Worm (Caenorhabditis elegans): ENCODE measurements around the gene C11E4.7.

Gene C11E4.7

DNA sequence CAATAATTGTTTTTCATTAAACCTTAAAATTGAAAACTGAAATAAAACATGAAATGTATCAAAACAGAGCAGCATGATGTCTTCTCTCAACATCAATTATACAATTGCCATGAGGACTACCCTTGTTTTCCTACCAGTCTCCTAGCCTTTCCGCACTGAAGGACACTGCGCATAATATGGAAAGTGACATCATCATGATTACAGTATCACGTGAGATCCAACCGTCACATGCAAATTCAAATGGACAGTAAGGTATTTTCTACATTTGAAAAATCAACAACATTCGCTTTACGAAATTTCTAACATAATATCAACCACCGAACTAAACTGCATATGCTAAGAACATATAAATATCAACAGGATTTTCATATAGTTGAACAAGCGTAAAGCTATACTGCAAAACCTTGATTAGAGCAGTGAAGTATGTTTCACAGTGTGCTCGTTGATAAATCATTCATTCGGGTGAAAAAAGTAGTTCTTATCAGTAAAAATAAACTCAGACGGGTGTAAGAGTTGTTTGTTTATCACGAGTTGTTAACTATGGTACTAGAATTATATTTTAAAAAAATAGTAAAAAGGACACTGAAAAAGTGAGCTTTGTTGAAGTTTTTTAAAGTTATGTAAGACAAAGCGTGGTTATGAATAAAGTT, 21.9 kb downstream of the C11E4.7 start (continued):
- TF ChIP-seq nhr-42 (GFP tag; IDR thresholded peaks at IDR 0.05) = 0 out of 2 replicates have a peak, but pooled peaks have one; percentile 29

DNA sequence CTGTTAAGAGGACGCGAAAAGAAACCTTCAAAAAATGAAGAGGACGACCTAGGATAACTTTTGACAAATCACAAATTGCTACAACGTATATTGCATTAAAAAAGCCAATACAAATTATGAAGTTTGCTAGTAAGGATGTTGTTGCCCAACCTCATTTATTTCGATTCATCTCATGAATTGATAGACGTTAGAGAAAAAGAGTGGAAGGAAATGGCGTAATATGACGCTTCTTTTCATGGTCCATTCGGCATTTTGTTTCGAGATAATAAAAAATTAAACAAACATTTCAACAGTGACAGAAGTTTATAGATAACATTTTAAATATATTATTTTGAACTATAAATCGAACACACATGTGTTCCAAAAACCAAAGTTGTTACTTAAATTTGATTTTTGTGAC, 23.9 kb downstream of the C11E4.7 start:
- TF ChIP-seq rbr-2 (tag; optimal IDR thresholded peaks at IDR 0.05) = no peak
- peak in 1 of 2 experiments; percentile 0 for TF ChIP-seq lsy-2 (tag; optimal IDR thresholded peaks at IDR 0.05)

DNA sequence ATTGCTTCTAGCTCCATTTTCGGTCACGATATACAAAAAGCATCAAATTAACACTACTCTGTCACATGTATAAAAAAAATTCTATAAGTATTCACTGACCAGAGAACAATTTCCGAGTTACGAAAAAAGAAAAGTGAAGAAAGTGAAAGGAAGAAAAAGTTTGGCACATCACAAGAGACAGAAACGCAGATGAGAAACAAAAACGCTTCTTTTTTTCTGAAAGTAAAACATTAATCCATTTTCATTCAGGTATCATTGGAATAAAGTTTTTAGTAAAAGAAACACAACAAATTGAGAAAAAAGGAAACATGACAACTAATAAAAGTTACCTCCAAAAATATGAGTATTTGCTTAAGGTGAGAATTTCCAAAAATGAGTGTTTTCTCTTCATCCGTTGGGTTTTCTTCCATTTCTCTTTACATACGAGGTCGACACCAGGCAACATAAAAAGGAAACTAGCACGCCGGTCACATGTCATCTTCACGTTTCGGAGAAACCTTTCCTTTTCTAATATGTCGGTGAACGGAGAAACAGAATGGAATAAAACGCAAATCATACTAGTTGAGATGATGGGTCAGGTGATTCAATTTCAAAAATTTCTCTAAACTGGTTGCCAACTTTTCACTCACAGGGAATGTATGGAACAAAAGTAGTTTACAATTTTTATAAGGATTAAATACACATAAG, 25.9 kb downstream of the C11E4.7 start:
- TF ChIP-seq zip-2 (tag; optimal IDR thresholded peaks at IDR 0.05) = no peak
- TF ChIP-seq hlh-30 (tag; optimal IDR thresholded peaks at IDR 0.05; ENCODE audit: insufficient read depth) = peak; percentile 75
- TF ChIP-seq mdl-1 (tag; optimal IDR thresholded peaks at IDR 0.05) = peak in 1 of 2 experiments; percentile 54
- no peak for TF ChIP-seq lim-7 (GFP tag; IDR thresholded peaks at IDR 0.05)
- TF ChIP-seq duxl-1 (tag; optimal IDR thresholded peaks at IDR 0.05; ENCODE audit: poor library complexity) = no peak
- TF ChIP-seq unc-62 (GFP tag; optimal IDR thresholded peaks at IDR 0.05 in 1 of 2) = peak in 1 of 2 experiments; percentile 94
- TF ChIP-seq unc-62 (tag; optimal IDR thresholded peaks at IDR 0.05) = no peak
- peak; percentile 43 for TF ChIP-seq nhr-25 (tag; optimal IDR thresholded peaks at IDR 0.05; ENCODE audit: borderline replicate concordance, insufficient read depth)
- peak; percentile 40 for TF ChIP-seq nhr-28 (tag; optimal IDR thresholded peaks at IDR 0.05)
- no peak for TF ChIP-seq Y75B8A.6 (GFP tag; IDR thresholded peaks at IDR 0.05)
- TF ChIP-seq aha-1 (tag) = peak; percentile 89
- peak; percentile 17 for TF ChIP-seq mep-1 (tag; optimal IDR thresholded peaks at IDR 0.05)

DNA sequence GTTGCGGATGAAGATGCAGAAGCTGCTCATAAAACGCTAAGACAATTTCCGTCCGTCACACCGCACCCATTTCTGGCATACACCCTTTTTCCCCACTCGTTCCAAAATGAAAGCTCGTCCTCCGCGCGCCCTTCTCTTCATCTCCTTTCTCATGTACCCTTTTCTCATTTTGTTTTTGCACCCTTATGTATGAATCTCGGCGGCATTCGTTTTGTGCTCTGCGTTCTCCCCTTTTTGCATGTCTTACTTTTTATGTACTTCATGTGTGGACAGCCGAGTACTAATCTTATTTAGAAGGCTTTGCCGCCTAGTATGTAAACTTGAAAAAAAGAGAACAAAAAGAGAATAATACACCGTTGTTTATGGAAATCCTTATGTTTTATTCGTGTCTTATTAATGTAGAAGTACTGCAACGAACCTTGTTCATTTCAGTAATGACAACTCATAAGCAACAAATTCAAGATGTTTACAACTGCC, 31.1 kb downstream of the C11E4.7 start, which contains the start of gene F34H10.4:
F34H10.4 (plus strand) TSS at position 427 of the 477 bp plus-strand sequence.
- TF ChIP-seq unc-62 (GFP tag; optimal IDR thresholded peaks at IDR 0.05 in 1 of 2) (peak in 1 of 2 experiments; percentile 67), unc-62 (tag; optimal IDR thresholded peaks at IDR 0.05) (no peak), fkh-10 (GFP tag; optimal IDR thresholded peaks at IDR 0.05) (peak; percentile 85), mxl-2 (GFP tag; conservative IDR thresholded peaks at IDR 0.05) (no peak), ces-1 (GFP tag; optimal IDR thresholded peaks at IDR 0.05) (no peak), dmd-6 (GFP tag; IDR thresholded peaks at IDR 0.05) (no peak)

DNA sequence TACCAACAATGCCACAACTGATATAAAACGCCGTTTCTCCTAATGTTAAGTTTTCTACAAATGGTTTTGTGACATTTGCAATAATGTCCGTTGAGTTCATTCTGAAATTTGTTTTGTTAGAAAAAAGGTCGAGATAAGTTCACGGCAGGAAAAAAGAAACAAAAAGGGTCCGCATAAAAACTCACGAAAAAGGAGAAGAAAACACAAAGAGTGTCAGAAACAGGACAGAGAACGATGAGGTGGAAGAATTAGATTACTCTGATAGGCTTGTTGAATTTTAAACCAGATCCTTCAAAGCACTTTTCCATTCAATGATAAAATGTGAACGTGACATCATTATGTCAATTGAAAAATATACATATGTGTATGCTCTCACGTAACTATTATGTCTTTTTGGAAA, 36.0 kb downstream of the C11E4.7 start, which contains the start of gene aex-2:
aex-2 (minus strand) TSS at position 101 of the 400 bp plus-strand sequence.
- no peak for TF ChIP-seq ceh-82 (tag; optimal IDR thresholded peaks at IDR 0.05)
- TF ChIP-seq F26F4.8 (GFP tag; conservative IDR thresholded peaks at IDR 0.05) = no peak
- peak in 1 of 2 experiments; percentile 48 for TF ChIP-seq unc-62 (GFP tag; optimal IDR thresholded peaks at IDR 0.05 in 1 of 2)
- TF ChIP-seq unc-62 (tag; optimal IDR thresholded peaks at IDR 0.05) = no peak

DNA sequence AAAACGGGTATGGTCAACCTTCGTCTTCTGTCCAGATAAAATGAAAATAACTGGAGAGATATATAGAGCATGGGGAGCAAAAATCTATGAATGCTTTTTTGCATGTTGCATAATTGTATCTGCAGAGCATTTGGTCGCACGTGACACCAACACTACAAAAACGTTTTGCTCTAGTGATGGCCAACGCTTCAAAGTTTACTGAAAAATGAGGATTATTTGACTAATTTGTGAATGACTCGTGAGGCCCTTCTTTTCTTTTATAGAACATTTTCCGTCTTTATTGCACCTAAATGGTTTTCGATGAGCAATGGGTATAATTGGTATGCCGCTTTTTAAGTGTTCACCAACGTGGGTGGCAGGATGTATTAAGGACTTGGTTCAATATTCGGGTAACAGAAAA, 36.5 kb downstream of the C11E4.7 start:
- no peak for TF ChIP-seq dpl-1 (GFP tag; optimal IDR thresholded peaks at IDR 0.05)

DNA sequence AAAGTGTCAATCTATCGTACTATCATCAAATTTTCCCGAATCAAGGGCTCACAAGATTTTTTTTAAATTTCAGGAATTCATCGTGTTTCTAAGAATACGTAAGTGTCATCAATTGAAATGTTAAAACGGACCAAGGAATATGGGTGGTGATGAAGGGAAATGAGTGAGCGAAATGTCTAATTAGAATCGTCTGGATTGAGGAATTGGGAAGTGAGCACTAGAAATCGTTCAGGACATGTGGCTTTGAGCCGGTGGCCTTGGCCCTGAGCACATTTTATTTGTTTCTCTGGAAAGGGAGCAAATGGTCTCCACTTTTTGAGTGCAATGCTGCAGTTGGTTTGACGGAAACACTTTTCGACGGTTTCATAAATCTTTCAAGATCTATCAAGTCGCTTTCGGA, 37.2 kb downstream of the C11E4.7 start:
- TF ChIP-seq arid-1 (GFP tag; conservative IDR thresholded peaks at IDR 0.05) = no peak
- TF ChIP-seq nhr-48 (tag; optimal IDR thresholded peaks at IDR 0.05) = no peak
- TF ChIP-seq vab-7 (GFP tag; IDR thresholded peaks at IDR 0.05) = no peak
- no peak for TF ChIP-seq mes-2 (tag; optimal IDR thresholded peaks at IDR 0.05; ENCODE audit: poor library complexity, severe bottlenecking)
- no peak for TF ChIP-seq nhr-77 (tag; optimal IDR thresholded peaks at IDR 0.05)
- no peak for TF ChIP-seq snpc-4 (tag; optimal IDR thresholded peaks at IDR 0.05)
- no peak for TF ChIP-seq ceh-32 (tag; optimal IDR thresholded peaks at IDR 0.05; ENCODE audit: poor library complexity)
- TF ChIP-seq mep-1 (tag; optimal IDR thresholded peaks at IDR 0.05) = no peak
- no peak for TF ChIP-seq snpc-1.2 (GFP tag; IDR thresholded peaks at IDR 0.05)
- no peak for TF ChIP-seq lim-7 (GFP tag; IDR thresholded peaks at IDR 0.05)
- no peak for TF ChIP-seq nhr-11 (tag; optimal IDR thresholded peaks at IDR 0.05)
- no peak for TF ChIP-seq dve-1 (tag; optimal IDR thresholded peaks at IDR 0.05; ENCODE audit: insufficient read depth)
- no peak for TF ChIP-seq dmd-8 (GFP tag; IDR thresholded peaks at IDR 0.05)
- TF ChIP-seq F10B5.3 (tag; optimal IDR thresholded peaks at IDR 0.05) = no peak
- TF ChIP-seq lir-3 (tag; optimal IDR thresholded peaks at IDR 0.05) = no peak
- TF ChIP-seq mxl-2 (GFP tag; conservative IDR thresholded peaks at IDR 0.05) = no peak
- TF ChIP-seq daf-19 (GFP tag; conservative IDR thresholded peaks at IDR 0.05) = no peak
